Worm (Caenorhabditis elegans): ENCODE results near the gene eel-1.

The eel-1 gene

ce11 chrIV:2990519-2990918, 59.4 kb downstream of the eel-1 start (continued):
- TF ChIP-seq cey-2 (tag; optimal IDR thresholded peaks at IDR 0.05; ENCODE audit: borderline replicate concordance, insufficient read depth): no peak
- no peak for TF ChIP-seq zip-2 (tag; optimal IDR thresholded peaks at IDR 0.05)
- TF ChIP-seq Y48G9A.11 (GFP tag; IDR thresholded peaks at IDR 0.05): no peak
- TF ChIP-seq hlh-30 (tag; optimal IDR thresholded peaks at IDR 0.05; ENCODE audit: insufficient read depth): peak; percentile 34
- TF ChIP-seq egl-27 (tag; optimal IDR thresholded peaks at IDR 0.05): no peak
- TF ChIP-seq mdl-1 (tag; optimal IDR thresholded peaks at IDR 0.05): no peak
- no peak for TF ChIP-seq dmd-8 (GFP tag; IDR thresholded peaks at IDR 0.05)
- no peak for TF ChIP-seq lsy-2 (tag; optimal IDR thresholded peaks at IDR 0.05)
- no peak for TF ChIP-seq attf-4 (tag; optimal IDR thresholded peaks at IDR 0.05)
- TF ChIP-seq nhr-6 (tag; optimal IDR thresholded peaks at IDR 0.05): no peak
- TF ChIP-seq gei-8 (GFP tag; optimal IDR thresholded peaks at IDR 0.05): no peak
- TF ChIP-seq madf-9 (GFP tag; conservative IDR thresholded peaks at IDR 0.05): no peak
- TF ChIP-seq ZK546.5 (tag; optimal IDR thresholded peaks at IDR 0.05): no peak
- TF ChIP-seq Y5F2A.4 (GFP tag; optimal IDR thresholded peaks at IDR 0.05): no peak
- no peak for TF ChIP-seq fkh-10 (GFP tag; optimal IDR thresholded peaks at IDR 0.05)
- TF ChIP-seq nhr-48 (tag; optimal IDR thresholded peaks at IDR 0.05): no peak
- 0 out of 2 replicates have a peak, but pooled peaks have one; percentile 68 for TF ChIP-seq D1046.2 (GFP tag; IDR thresholded peaks at IDR 0.05)
- no peak for TF ChIP-seq jun-1 (tag; optimal IDR thresholded peaks at IDR 0.05)
- TF ChIP-seq mes-2 (tag; optimal IDR thresholded peaks at IDR 0.05; ENCODE audit: poor library complexity, severe bottlenecking): no peak
- TF ChIP-seq mdt-29 (GFP tag; IDR thresholded peaks at IDR 0.05): no peak
- 0 out of 2 replicates have a peak, but pooled peaks have one; percentile 17 for TF ChIP-seq arid-1 (GFP tag; conservative IDR thresholded peaks at IDR 0.05)
- TF ChIP-seq aly-2 (tag; optimal IDR thresholded peaks at IDR 0.05): no peak
- TF ChIP-seq ZK337.2 (GFP tag; IDR thresholded peaks at IDR 0.05): no peak
- no peak for TF ChIP-seq nhr-102 (tag; optimal IDR thresholded peaks at IDR 0.05)
- TF ChIP-seq lin-15B (tag; optimal IDR thresholded peaks at IDR 0.05): no peak
- no peak for TF ChIP-seq nhr-28 (tag; optimal IDR thresholded peaks at IDR 0.05)
- TF ChIP-seq pqm-1 (tag; optimal IDR thresholded peaks at IDR 0.05): no peak
- peak; percentile 97 for TF ChIP-seq set-16 (GFP tag; IDR thresholded peaks at IDR 0.05)
- no peak for TF ChIP-seq ztf-7 (tag; optimal IDR thresholded peaks at IDR 0.05)
- no peak for TF ChIP-seq ama-1 (optimal IDR thresholded peaks at IDR 0.05)
- no peak for TF ChIP-seq F26F4.8 (GFP tag; conservative IDR thresholded peaks at IDR 0.05)
- TF ChIP-seq ceh-28 (tag; optimal IDR thresholded peaks at IDR 0.05): no peak
- no peak for TF ChIP-seq php-3 (GFP tag; IDR thresholded peaks at IDR 0.05)
- peak; percentile 56 for TF ChIP-seq hmg-1.1 (GFP tag; IDR thresholded peaks at IDR 0.05)
- TF ChIP-seq ceh-62 (tag; optimal IDR thresholded peaks at IDR 0.05): no peak
- TF ChIP-seq T26A8.4 (GFP tag; IDR thresholded peaks at IDR 0.05): peak; percentile 52
- no peak for TF ChIP-seq lin-1 (GFP tag; IDR thresholded peaks at IDR 0.05)
- no peak for TF ChIP-seq spr-3 (GFP tag; optimal IDR thresholded peaks at IDR 0.05)
- no peak for TF ChIP-seq Y75B8A.6 (GFP tag; IDR thresholded peaks at IDR 0.05)
- no peak for TF ChIP-seq ceh-32 (tag; optimal IDR thresholded peaks at IDR 0.05; ENCODE audit: poor library complexity)
- TF ChIP-seq lin-39 (tag; optimal IDR thresholded peaks at IDR 0.05): no peak
- no peak for TF ChIP-seq daf-8 (GFP tag; IDR thresholded peaks at IDR 0.05)
- TF ChIP-seq rbr-2 (tag; optimal IDR thresholded peaks at IDR 0.05): peak; percentile 7
- TF ChIP-seq zag-1 (tag; optimal IDR thresholded peaks at IDR 0.05): no peak
- TF ChIP-seq ceh-44 (GFP tag; IDR thresholded peaks at IDR 0.05): no peak
- no peak for TF ChIP-seq nhr-10 (tag; optimal IDR thresholded peaks at IDR 0.05)
- no peak for TF ChIP-seq T20F7.1 (GFP tag; optimal IDR thresholded peaks at IDR 0.05)
- no peak for TF ChIP-seq tag-97 (GFP tag; IDR thresholded peaks at IDR 0.05)
- TF ChIP-seq F44E2.7 (GFP tag; IDR thresholded peaks at IDR 0.05): 0 out of 2 replicates have a peak, but pooled peaks have one; percentile 50
- TF ChIP-seq egl-43 (GFP tag; IDR thresholded peaks at IDR 0.05): peak; percentile 77
- no peak for TF ChIP-seq zip-11 (GFP tag; IDR thresholded peaks at IDR 0.05)
- TF ChIP-seq hlh-11 (tag; optimal IDR thresholded peaks at IDR 0.05): peak; percentile 44
- TF ChIP-seq nhr-11 (tag; optimal IDR thresholded peaks at IDR 0.05): no peak

All from whole organism, L4 larva.